Worm (Caenorhabditis elegans) whole organism, dauer: ENCODE results near the gene srz-100.

Experiments used
- unc-62 ChIP-seq: sonication (generic microtip); optimal IDR thresholded peaks from 2 replicates; lab custom pipeline; 2017; ENCODE audit warnings: missing biosample characterization, missing genetic modification reagents, missing genetic modification characterization

The srz-100 gene

DNA sequence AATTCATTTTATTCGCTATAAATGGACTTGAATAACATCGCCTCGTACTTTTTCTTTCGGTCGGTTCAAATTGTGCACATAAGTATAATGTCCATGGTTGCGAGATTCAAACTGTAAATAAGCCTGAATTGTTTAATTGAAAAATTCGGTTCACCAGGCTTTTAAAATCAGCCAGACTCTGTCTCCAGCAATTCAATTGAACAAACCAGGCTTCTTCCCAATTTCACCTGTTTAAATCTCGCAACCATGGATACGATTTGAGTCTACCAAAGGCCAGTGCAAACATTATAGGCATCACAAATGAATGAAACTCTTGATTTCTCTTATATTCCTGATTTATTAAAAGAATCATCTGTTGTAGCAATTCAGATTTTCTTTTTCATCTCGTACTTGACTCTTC is at the start of gene srz-100:
TSS of gene srz-100 (plus strand) at position 301 of the 400 bp plus-strand sequence.
- TF ChIP-seq unc-62 (GFP tag; lab: Kevin White, UChicago) = no peak

DNA sequence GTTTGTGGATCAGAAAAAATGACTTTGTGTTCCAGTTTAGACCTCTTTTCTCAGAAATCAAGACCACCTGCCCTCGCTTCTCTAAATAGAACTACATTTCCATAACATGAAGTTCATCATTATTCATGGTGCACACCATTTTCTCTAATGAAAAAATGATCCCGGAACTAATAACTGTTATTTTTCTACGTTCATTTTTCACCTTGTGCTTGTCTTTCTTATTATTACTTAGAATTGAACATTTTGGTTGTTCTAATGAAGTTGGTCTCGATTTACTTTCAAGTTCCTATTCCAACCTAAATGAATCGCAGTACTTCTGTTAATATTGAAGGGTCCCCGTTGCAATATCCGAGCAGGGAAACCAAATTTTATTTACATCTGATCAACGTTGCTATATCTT is 48.8 kb upstream of the srz-100 start, which contains the start of gene srw-36:
TSS of gene srw-36 (plus strand) at position 301 of the 400 bp plus-strand sequence.
- no peak for TF ChIP-seq unc-62 (GFP tag; lab: Kevin White, UChicago)

DNA sequence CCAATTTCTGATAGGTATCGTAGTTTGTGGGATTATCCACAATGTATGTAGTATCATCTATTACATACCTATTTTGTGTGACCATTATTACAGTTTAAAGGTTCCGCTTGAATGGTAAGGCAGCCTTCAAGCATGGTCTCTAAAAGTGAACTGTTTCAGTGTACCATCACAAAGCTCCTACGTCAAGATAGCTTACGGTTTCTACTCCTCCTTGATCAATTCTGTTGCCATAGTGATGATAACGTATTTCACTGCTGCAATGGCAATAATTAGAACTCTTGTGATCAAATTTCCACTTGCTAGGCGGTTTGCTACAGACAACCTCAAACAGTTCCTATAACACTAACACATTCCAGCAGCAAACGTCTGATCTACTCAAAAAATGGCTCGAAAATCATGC is 48.3 kb upstream of the srz-100 start:
- TF ChIP-seq unc-62 (GFP tag; lab: Kevin White, UChicago) = no peak

DNA sequence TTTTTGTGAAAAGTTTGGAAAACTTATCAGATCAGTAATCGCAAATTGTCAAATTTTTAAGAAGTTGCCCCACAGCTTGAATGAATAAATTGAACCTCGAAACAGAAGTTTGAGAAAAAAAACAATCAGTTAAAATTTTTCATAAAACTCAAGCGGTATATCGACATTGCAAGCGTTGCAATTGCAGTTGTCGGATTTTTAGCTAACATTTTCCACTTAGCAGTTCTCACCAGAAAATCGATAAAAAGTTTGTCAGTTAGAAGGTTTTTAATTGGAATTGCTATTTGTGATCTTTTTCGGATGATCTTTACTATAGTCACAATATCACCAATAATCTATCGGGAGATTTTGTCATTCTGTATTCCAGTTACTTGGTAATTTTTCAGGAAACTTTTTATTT is 46.0 kb upstream of the srz-100 start, which contains the start of gene srw-43:
TSS of gene srw-43 (plus strand) at position 301 of the 400 bp plus-strand sequence.
- TF ChIP-seq unc-62 (GFP tag; lab: Kevin White, UChicago) = no peak

DNA sequence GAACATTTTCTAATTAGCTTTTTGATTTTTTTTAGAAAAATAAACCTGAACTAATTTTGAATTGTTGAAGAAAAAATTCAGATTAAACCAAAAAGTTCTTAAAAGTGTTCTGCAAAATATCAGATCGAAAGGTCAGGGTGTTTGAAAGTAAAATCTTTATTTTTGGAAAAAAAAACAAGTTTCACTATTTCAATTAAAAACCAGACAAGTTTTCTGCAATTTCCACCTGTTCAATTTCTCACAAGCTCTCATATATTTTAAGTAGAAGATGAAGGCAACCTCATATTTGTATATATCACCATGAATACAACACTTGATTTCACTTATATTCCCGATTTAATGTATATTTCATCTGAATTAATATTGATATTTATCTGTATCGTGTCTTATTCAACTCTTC is 44.5 kb upstream of the srz-100 start, which contains the start of gene srz-102:
TSS of gene srz-102 (plus strand) at position 301 of the 400 bp plus-strand sequence.
- TF ChIP-seq unc-62 (GFP tag; lab: Kevin White, UChicago) = no peak

DNA sequence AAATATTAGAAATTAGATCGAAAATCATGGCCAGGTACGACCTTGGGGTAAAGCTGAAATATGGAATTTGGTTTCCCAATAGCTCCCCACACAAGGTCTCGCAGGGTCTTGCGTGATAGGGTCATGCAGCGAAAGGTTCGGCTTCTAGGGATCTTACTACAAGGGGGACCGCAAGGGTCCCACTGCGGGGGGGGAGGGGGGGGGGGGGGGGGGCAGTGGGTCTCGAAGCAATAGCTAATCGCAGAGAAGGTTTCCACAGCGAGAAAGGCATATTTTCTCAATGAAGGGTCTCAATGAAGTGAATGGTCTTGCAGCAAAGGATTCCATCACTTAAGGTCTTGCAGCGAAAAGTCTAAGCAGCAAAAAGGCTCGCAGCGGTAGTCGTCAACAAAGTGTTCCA is 38.7 kb upstream of the srz-100 start:
- TF ChIP-seq unc-62 (GFP tag; lab: Kevin White, UChicago) = no peak

DNA sequence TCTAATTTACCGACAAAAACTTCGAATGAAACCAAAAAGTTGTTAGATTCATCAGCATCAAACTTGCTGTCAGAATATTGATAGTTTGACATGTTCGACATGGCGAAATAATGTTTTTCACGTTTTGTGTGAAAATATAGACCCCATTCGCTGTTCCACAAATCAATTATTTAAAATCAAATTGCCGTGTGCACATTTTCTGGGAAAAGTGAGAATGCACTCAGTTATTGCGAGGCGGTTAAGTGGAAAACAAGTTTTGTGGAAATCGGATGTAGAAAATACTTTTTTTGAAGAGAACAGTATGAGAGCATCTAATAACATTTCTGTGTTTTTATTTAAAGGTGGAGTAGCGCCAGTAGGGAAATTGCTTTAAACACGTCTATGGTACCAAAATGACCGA is 38.0 kb upstream of the srz-100 start, which contains the start of gene srw-42:
TSS of gene srw-42 (minus strand) at position 101 of the 400 bp plus-strand sequence.
- TF ChIP-seq unc-62 (GFP tag; lab: Kevin White, UChicago) = no peak

DNA sequence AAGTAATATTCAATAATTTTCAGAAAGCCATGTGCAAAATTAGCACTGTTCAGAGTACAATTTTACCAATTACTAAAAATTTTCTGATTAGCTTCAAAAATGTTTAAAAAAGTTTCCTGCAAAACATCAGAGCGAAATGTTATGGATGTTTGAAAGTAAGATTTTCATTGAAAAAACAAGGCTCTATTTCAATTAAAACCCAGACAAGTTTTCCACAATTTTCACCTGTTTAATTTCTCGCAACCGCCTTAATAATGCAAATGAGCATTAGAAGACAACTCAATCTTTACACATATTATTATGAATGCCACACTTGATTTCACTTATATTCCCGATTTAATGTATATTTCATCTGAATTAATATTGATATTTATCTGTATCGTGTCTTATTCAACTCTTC is 37.2 kb upstream of the srz-100 start, which contains the start of gene srz-101:
TSS of gene srz-101 (plus strand) at position 301 of the 400 bp plus-strand sequence.
- no peak for TF ChIP-seq unc-62 (GFP tag; lab: Kevin White, UChicago)

DNA sequence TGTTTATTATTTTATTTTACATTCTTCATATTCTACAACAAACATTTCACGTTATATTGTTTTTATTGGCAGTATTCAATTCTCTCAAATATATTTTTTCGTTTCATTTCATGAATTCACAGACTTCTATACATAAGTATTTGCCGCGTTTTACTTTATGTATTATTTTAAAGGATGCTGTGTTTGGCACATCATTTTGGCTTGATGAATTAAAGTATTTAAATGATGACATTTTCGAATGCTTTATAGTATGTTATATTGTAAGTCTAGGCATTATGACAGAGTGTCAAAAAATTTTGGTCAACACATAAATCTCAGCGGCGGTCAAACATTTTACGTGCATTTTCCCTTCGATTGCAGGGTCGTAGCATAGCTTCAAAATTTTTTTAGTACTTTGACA is 36.2 kb upstream of the srz-100 start:
- no peak for TF ChIP-seq unc-62 (GFP tag; lab: Kevin White, UChicago)

DNA sequence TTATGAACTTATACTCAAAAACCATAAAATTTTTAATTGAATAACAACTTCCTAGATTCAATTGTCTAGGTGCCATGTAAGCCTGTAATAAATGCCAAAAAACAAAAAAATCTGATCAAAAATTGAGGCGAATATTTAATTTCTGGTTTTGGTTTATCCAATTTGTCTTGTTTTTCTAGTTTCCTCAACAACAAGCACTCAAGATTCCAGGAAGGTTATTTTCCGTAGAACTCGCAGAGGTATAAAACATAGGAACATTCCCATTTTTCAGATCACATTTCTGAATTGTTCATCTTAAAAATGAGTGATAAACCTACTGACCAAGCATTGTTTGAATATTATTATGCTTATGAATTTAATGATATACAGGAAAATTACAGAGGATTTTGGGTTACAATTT is 34.5 kb upstream of the srz-100 start, which contains the start of gene srw-41:
TSS of gene srw-41 (plus strand) at position 301 of the 400 bp plus-strand sequence.
- no peak for TF ChIP-seq unc-62 (GFP tag; lab: Kevin White, UChicago)

DNA sequence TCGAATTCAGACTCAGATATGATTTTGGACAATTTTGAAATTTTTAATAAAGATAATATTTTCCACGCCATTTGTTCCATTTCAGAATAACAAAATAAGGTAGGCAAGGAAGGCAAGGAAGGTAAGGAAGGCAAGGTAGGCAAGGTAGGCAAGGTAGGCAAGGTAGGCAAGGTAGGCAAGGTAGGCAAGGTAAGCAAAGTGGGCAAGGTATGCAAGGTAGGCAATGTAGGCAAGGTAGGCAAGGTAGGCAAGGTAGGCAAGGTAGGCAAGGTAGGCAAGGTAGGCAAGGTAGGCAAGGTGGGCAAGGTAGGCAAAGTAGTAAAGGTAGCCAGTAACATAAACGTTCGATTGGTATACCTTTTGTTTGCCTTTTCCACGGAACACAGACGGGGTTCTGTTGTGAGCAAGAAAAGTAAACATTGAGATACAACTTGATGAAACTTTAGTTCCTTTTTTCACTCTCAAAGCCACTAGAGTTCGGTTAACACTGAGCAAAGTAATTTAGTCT is 31.9 kb upstream of the srz-100 start, which contains the start of gene Y70C5C.1:
TSS of gene Y70C5C.1 (plus strand) at position 458 of the 508 bp plus-strand sequence.
- TF ChIP-seq unc-62 (GFP tag; lab: Kevin White, UChicago) = no peak

DNA sequence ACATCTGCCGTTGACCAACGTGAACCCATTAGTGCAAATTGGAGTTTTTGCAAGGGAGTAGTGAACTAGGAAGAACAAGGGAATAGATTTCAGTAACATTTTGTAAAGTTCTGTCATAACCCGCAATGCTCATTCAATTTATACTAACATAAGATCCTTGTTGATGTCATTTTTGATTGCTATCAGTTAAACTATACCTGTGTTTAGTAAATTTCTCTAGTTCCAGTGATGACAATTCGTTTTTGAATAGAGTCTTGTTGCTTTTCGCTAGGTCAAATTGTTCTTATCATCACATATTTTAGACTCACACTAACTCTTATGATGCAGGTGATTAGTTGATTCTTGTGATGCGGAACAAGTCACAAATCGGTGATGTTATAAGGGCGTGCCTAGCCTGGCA is 25.2 kb upstream of the srz-100 start, which contains the start of gene clec-9:
TSS of gene clec-9 (minus strand) at position 101 of the 400 bp plus-strand sequence.
- TF ChIP-seq unc-62 (GFP tag; lab: Kevin White, UChicago) = no peak

DNA sequence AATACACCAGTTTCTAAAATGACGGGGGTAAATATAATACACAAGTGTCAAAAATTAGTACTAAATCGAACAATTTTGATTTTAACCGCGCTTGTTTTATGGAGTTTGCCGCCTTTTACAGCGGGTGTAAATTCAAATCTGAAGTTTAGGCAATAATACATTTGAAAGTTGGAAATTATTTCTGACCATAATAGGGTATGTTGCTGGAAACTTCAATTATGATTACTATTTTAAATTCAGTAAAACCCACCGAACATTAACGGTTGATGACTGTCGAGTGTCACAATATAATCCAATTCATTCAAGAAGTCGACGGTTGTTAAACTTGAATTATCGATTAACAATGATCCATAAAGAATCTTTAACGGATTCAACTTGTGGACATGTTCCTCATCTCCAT is 17.9 kb upstream of the srz-100 start:
- no peak for TF ChIP-seq unc-62 (GFP tag; lab: Kevin White, UChicago)

DNA sequence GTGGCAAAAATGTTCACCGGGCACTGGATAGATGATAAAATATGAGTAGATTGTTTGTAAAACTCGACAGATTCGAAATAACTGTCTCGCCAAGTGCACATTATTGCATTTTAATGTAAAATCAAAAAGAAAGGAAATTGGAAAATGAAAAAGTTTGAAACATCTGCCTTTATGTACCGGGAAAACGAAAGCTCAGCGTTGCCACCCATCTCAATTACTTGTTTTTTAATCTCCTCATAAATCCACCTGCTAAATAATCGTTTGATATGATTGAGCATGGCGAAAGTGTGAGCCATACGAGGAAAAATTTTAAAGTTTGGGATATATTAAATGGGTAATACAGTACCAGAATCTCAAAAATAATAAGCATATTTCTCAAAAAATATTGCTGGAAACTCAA is 15.1 kb upstream of the srz-100 start, which contains the start of gene srh-137:
TSS of gene srh-137 (minus strand) at position 101 of the 400 bp plus-strand sequence.
- no peak for TF ChIP-seq unc-62 (GFP tag; lab: Kevin White, UChicago)

DNA sequence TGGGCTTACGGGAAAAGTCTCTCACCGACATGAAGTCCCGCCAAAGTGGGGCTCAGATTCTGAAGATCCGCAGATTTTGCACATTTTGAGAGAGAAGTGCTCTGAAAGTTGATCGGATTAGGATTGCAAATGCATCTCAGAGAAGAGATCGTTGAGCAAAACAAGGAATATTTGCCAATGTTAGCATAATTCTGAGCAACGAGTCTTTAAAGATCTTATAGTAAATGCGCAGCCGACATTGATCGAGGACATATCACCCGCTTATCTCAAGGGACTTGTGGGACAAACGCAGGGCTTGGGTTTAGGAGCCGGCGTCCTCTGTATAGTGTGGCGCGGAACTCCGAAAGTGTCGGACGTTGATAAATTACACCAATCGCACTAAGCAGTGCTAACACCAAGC is 8.0 kb upstream of the srz-100 start, which contains the start of gene nhr-112:
TSS of gene nhr-112 (minus strand) at position 101 of the 400 bp plus-strand sequence.
- TF ChIP-seq unc-62 (GFP tag; lab: Kevin White, UChicago) = no peak

DNA sequence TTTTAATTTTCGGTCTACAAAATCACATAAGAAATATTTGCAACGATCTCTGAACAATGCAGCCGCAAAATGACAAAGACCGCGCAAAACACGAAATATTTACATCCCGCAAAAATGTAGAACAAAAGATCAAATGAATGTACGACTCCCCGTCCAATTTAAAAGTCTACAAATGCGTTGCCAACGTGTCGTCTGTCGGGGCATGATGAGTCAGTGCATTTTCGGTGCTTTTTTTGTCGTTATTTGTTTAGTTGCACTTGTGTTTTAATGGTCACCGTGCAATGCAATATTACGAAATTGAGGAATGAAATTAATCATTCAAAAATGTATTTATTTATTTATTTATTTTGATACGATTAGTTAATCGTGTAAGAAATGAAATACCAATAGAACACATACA is 7.1 kb upstream of the srz-100 start:
- no peak for TF ChIP-seq unc-62 (GFP tag; lab: Kevin White, UChicago)

DNA sequence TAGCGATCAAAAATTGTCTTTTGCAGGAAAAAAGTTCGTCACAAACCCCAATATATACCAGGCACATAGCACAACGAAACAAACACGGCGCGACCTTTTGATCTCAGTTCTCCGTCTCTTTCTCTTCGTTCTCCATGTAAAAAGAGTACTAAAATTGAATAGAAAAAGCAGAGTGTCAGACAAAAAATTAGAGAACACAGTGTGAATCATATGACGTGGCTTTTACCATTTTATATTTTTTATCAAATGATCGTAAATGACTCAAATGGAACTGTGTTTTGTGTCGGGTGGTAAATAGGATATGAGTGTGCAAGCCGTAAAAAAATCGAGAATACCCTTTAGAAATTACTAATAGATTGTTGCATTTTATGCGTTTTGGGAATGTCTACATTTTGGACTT is 5.7 kb upstream of the srz-100 start:
- TF ChIP-seq unc-62 (GFP tag; lab: Kevin White, UChicago) = no peak
